Worm (Caenorhabditis elegans): ENCODE results near the gene Y39B6A.27.

ce11 chrV:19058086-19058485 lies 26.5 kb downstream of the Y39B6A.27 start:
- TF ChIP-seq him-1 (tag; optimal IDR thresholded peaks at IDR 0.05) (no peak), dao-5 (tag; optimal IDR thresholded peaks at IDR 0.05) (no peak)

Data from whole organism, L4/young adult.